Worm (Caenorhabditis elegans) whole organism, mixed stage, embryonic: Measurements from ENCODE around the gene nhr-26.

Experiments used
- M03D4.4 ChIP-seq: sonication (generic microtip); optimal IDR thresholded peaks from 2 replicates; lab custom pipeline; 2017; ENCODE audit warnings: mild to moderate bottlenecking, missing genetic modification characterization, missing compliant biosample characterization
- bed-3 ChIP-seq: fragments of 200-800 bp; sonication (Bioruptor generic); optimal IDR thresholded peaks from 3 replicates; lab custom pipeline; 2018; ENCODE audit warnings: mild to moderate bottlenecking, missing genetic modification characterization, moderate library complexity, missing compliant biosample characterization
- blmp-1 ChIP-seq: fragments of 150-350 bp; optimal IDR thresholded peaks from 2 replicates; lab custom pipeline; 2014; ENCODE audit warnings: missing biosample characterization, missing genetic modification characterization
- ceh-39 ChIP-seq: fragments of 150-350 bp; optimal IDR thresholded peaks from 2 replicates; lab custom pipeline; 2014; ENCODE audit warnings: missing biosample characterization, missing genetic modification characterization
- ceh-43 ChIP-seq: fragments of 200-800 bp; sonication (Bioruptor generic); optimal IDR thresholded peaks from 2 replicates; lab custom pipeline; 2018; ENCODE audit warnings: mild to moderate bottlenecking, missing genetic modification characterization, moderate library complexity, missing compliant biosample characterization
- ceh-83 ChIP-seq: fragments of 200-800 bp; sonication (Bioruptor generic); optimal IDR thresholded peaks from 2 replicates; lab custom pipeline; 2018; ENCODE audit warnings: mild to moderate bottlenecking, missing genetic modification characterization, missing compliant biosample characterization
- ces-1 ChIP-seq: fragments of 150-350 bp; optimal IDR thresholded peaks from 2 replicates; lab custom pipeline; 2014; ENCODE audit warnings: missing biosample characterization, missing genetic modification reagents, missing genetic modification characterization
- cnd-1 ChIP-seq: fragments of 200-800 bp; sonication (Bioruptor generic); optimal IDR thresholded peaks from 2 replicates; lab custom pipeline; 2018; ENCODE audit warnings: mild to moderate bottlenecking, missing genetic modification characterization, missing compliant biosample characterization
- drap-1 ChIP-seq: fragments of 200-800 bp; sonication (Bioruptor generic); optimal IDR thresholded peaks from 3 replicates; lab custom pipeline; 2018; ENCODE audit warnings: mild to moderate bottlenecking, missing genetic modification characterization, missing compliant biosample characterization
- elt-1 ChIP-seq: sonication (generic microtip); optimal IDR thresholded peaks from 2 replicates; lab custom pipeline; 2017; ENCODE audit warnings: missing genetic modification characterization, mild to moderate bottlenecking, missing compliant biosample characterization, antibody characterized with exemption, moderate library complexity, borderline replicate concordance; ENCODE audit not compliant: insufficient read depth
- elt-3 ChIP-seq: fragments of 150-350 bp; optimal IDR thresholded peaks from 2 replicates; lab custom pipeline; 2014; ENCODE audit warnings: missing biosample characterization, missing genetic modification characterization
- flh-1 ChIP-seq: fragments of 200-800 bp; sonication (Bioruptor generic); optimal IDR thresholded peaks from 2 replicates; lab custom pipeline; 2018; ENCODE audit warnings: mild to moderate bottlenecking, missing genetic modification characterization, moderate library complexity, missing compliant biosample characterization
- ham-2 ChIP-seq: fragments of 200-800 bp; sonication (Bioruptor generic); optimal IDR thresholded peaks from 2 replicates; lab custom pipeline; 2018; ENCODE audit warnings: mild to moderate bottlenecking, missing genetic modification characterization, missing compliant biosample characterization
- hlh-1 ChIP-seq: fragments of 150-350 bp; optimal IDR thresholded peaks from 2 replicates; lab custom pipeline; 2014; ENCODE audit warnings: missing biosample characterization, missing genetic modification reagents, missing genetic modification characterization
- lin-13 ChIP-seq: fragments of 150-350 bp; optimal IDR thresholded peaks from 2 replicates; lab custom pipeline; 2014; ENCODE audit warnings: missing biosample characterization, missing genetic modification characterization
- lin-32 ChIP-seq: fragments of 200-800 bp; sonication (Bioruptor generic); optimal IDR thresholded peaks from 2 replicates; lab custom pipeline; 2018; ENCODE audit warnings: mild to moderate bottlenecking, missing genetic modification characterization, missing compliant biosample characterization
- lsy-2 ChIP-seq: fragments of 150-350 bp; optimal IDR thresholded peaks from 2 replicates; lab custom pipeline; 2014; ENCODE audit warnings: missing biosample characterization, missing genetic modification characterization
- mab-5 ChIP-seq: fragments of 150-350 bp; optimal IDR thresholded peaks from 2 replicates; lab custom pipeline; 2014; ENCODE audit warnings: missing biosample characterization, missing genetic modification characterization
- mep-1 ChIP-seq: fragments of 150-350 bp; optimal IDR thresholded peaks from 2 replicates; lab custom pipeline; 2017; ENCODE audit warnings: missing biosample characterization, missing genetic modification reagents, missing genetic modification characterization, inconsistent platforms
- mls-2 ChIP-seq: sonication (generic microtip); optimal IDR thresholded peaks from 2 replicates; lab custom pipeline; 2016; ENCODE audit warnings: mild to moderate bottlenecking, missing genetic modification characterization, moderate library complexity, missing compliant biosample characterization
- nhr-12 ChIP-seq: fragments of 150-350 bp; optimal IDR thresholded peaks from 2 replicates; lab custom pipeline; 2014; ENCODE audit warnings: missing biosample characterization, missing genetic modification characterization
- nhr-2 ChIP-seq: fragments of 150-350 bp; optimal IDR thresholded peaks from 2 replicates; lab custom pipeline; 2014; ENCODE audit warnings: missing biosample characterization, missing genetic modification characterization
- nhr-237 ChIP-seq: fragments of 150-350 bp; optimal IDR thresholded peaks from 2 replicates; lab custom pipeline; 2014; ENCODE audit warnings: missing biosample characterization, missing genetic modification characterization
- nhr-28 ChIP-seq: fragments of 150-350 bp; optimal IDR thresholded peaks from 2 replicates; lab custom pipeline; 2014; ENCODE audit warnings: missing biosample characterization, missing genetic modification characterization
- nhr-76 ChIP-seq: sonication (generic microtip); optimal IDR thresholded peaks from 2 replicates; lab custom pipeline; 2017; ENCODE audit warnings: missing biosample characterization, missing genetic modification characterization
- pha-4 ChIP-seq: fragments of 150-350 bp; optimal IDR thresholded peaks from 2 replicates; lab custom pipeline; 2018; ENCODE audit warnings: missing biosample characterization, missing genetic modification reagents, missing genetic modification characterization
- sem-2 ChIP-seq: fragments of 200-800 bp; sonication (Bioruptor generic); optimal IDR thresholded peaks from 2 replicates; lab custom pipeline; 2018; ENCODE audit warnings: mild to moderate bottlenecking, missing genetic modification characterization, missing compliant biosample characterization
- snpc-4 ChIP-seq: fragments of 150-350 bp; optimal IDR thresholded peaks from 2 replicates; lab custom pipeline; 2014; ENCODE audit warnings: missing biosample characterization, missing genetic modification characterization
- sptf-1 ChIP-seq: sonication (generic microtip); optimal IDR thresholded peaks from 2 replicates; lab custom pipeline; 2017; ENCODE audit warnings: mild to moderate bottlenecking, missing genetic modification characterization, moderate library complexity, missing compliant biosample characterization
- tbx-8 ChIP-seq: fragments of 200-800 bp; sonication (Bioruptor generic); optimal IDR thresholded peaks from 2 replicates; lab custom pipeline; 2018; ENCODE audit warnings: mild to moderate bottlenecking, missing genetic modification characterization, moderate library complexity, missing compliant biosample characterization
- unc-120 ChIP-seq: sonication (generic microtip); optimal IDR thresholded peaks from 2 replicates; lab custom pipeline; 2017; ENCODE audit warnings: missing genetic modification characterization, missing compliant biosample characterization; ENCODE audit not compliant: poor library complexity, severe bottlenecking
- unc-39 ChIP-seq: fragments of 150-350 bp; optimal IDR thresholded peaks from 2 replicates; lab custom pipeline; 2014; ENCODE audit warnings: missing biosample characterization, missing genetic modification characterization
- unc-62 ChIP-seq: fragments of 150-350 bp; optimal IDR thresholded peaks from 2 replicates; lab custom pipeline; 2014; ENCODE audit warnings: missing biosample characterization, missing genetic modification reagents, missing genetic modification characterization
- zip-8 ChIP-seq: fragments of 150-350 bp; optimal IDR thresholded peaks from 2 replicates; lab custom pipeline; 2014; ENCODE audit warnings: missing biosample characterization, missing genetic modification characterization
- ztf-11 ChIP-seq: fragments of 150-350 bp; optimal IDR thresholded peaks from 2 replicates; lab custom pipeline; 2014; ENCODE audit warnings: missing biosample characterization, missing genetic modification characterization

Gene nhr-26

DNA sequence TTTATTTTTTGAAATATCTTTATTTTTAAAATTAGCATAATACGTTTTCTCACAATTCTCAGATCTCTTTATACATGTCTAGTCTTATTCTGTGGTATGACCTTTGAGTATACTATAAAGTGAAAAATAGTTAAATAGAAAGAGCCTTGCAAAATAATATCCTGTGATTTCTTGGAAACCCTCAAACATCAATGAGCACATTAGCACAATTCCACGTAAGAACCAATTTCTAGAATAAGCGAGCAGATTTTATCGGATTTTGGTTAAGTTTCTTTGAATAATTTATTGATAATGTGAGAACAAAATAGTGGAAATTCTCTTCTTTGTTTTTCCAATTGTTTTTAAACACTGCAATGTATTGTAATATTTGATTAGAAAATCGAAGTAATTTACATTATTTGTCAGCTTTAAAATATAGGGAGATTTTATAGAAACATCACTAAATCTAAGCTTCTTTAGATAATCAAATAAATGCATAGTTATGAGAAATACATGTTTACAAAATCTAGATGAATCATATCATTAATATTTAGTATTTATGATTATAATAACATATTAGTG is 31.2 kb downstream of the nhr-26 start:
- no peak for TF ChIP-seq lin-13
- TF ChIP-seq sem-2: no peak
- no peak for TF ChIP-seq nhr-2 (tag; lab: Kevin White, UChicago)
- TF ChIP-seq nhr-12 (tag; lab: Kevin White, UChicago): no peak
- TF ChIP-seq unc-120 (tag; lab: Kevin White, UChicago): no peak
- no peak for TF ChIP-seq blmp-1 (tag; lab: Kevin White, UChicago)
- no peak for TF ChIP-seq M03D4.4
- TF ChIP-seq hlh-1: no peak
- TF ChIP-seq lin-32 (GFP tag; lab: Kevin White, UChicago): no peak
- TF ChIP-seq ztf-11: no peak
- no peak for TF ChIP-seq ceh-39 (tag; lab: Kevin White, UChicago)
- TF ChIP-seq elt-3 (tag; lab: Kevin White, UChicago): no peak
- no peak for TF ChIP-seq nhr-237
- no peak for TF ChIP-seq nhr-28 (tag; lab: Kevin White, UChicago)
- TF ChIP-seq cnd-1 (tag; lab: Kevin White, UChicago): no peak
- TF ChIP-seq, all 35 proteins: peak for 0

- TF ChIP-seq unc-120 (tag; lab: Kevin White, UChicago) (no peak), ceh-39 (tag; lab: Kevin White, UChicago) (no peak), sem-2 (no peak), ces-1 (GFP tag; lab: Kevin White, UChicago) (no peak), nhr-2 (tag; lab: Kevin White, UChicago) (no peak), elt-1 (no peak), hlh-1 (no peak), tbx-8 (GFP tag; lab: Kevin White, UChicago) (no peak), cnd-1 (tag; lab: Kevin White, UChicago) (no peak), mep-1 (tag; lab: Kevin White, UChicago) (no peak)
Observed at ce11 chrX:12667804-12668511, 32.3 kb downstream of the nhr-26 start, which contains the start of gene nhr-17. Gene nhr-17, minus strand, starts transcription at chrX:12667854.

DNA sequence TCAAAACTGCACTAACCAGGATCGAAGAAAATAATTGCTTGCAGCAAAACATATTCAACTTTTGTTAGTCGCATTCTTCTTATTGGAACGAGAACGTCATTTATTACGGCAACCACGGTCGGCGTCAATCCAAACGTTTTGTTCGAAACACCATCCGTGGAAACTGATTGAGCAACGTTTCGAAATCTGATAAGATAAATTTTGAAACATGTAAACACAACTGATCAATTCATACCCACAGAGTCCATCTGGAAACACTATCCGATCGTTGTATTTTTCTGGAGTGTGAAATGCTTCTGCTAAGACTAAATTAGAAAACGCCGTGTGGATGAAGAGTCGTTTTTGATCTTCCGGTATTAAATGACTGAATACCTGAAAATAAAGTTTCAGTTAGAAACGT is 34.5 kb downstream of the nhr-26 start:
- TF ChIP-seq lin-13 (no peak), pha-4 (tag; lab: Kevin White, UChicago) (no peak), elt-3 (tag; lab: Kevin White, UChicago) (no peak), nhr-28 (tag; lab: Kevin White, UChicago) (no peak), lsy-2 (tag; lab: Kevin White, UChicago) (no peak), ham-2 (no peak), ceh-39 (tag; lab: Kevin White, UChicago) (no peak), zip-8 (no peak), nhr-76 (tag; lab: Kevin White, UChicago) (no peak), ceh-83 (GFP tag; lab: Kevin White, UChicago) (no peak), nhr-237 (no peak), ztf-11 (no peak), mls-2 (tag; lab: Kevin White, UChicago) (no peak), snpc-4 (tag; lab: Kevin White, UChicago) (no peak), unc-120 (tag; lab: Kevin White, UChicago) (no peak), ceh-43 (GFP tag; lab: Kevin White, UChicago) (no peak)

ce11 chrX:12664987-12665451 is 35.2 kb downstream of the nhr-26 start:
- TF ChIP-seq nhr-237 (no peak), blmp-1 (tag; lab: Kevin White, UChicago) (no peak), bed-3 (peak; percentile 88), unc-39 (peak; percentile 72), nhr-12 (tag; lab: Kevin White, UChicago) (no peak), pha-4 (tag; lab: Kevin White, UChicago) (peak; percentile 71), hlh-1 (peak; percentile 61), sptf-1 (peak; percentile 96), nhr-28 (tag; lab: Kevin White, UChicago) (peak; percentile 60), ceh-43 (GFP tag; lab: Kevin White, UChicago) (peak; percentile 94), mls-2 (tag; lab: Kevin White, UChicago) (peak; percentile 97), nhr-76 (tag; lab: Kevin White, UChicago) (no peak), lin-32 (GFP tag; lab: Kevin White, UChicago) (peak; percentile 86), flh-1 (GFP tag; lab: Kevin White, UChicago) (peak; percentile 85), ceh-39 (tag; lab: Kevin White, UChicago) (peak; percentile 26), nhr-2 (tag; lab: Kevin White, UChicago) (peak; percentile 14), lsy-2 (tag; lab: Kevin White, UChicago) (peak; percentile 1), elt-1 (peak; percentile 10), ztf-11 (peak; percentile 69), mep-1 (tag; lab: Kevin White, UChicago) (peak; percentile 83), unc-120 (tag; lab: Kevin White, UChicago) (peak; percentile 93), drap-1 (GFP tag; lab: Kevin White, UChicago) (peak; percentile 96), sem-2 (peak; percentile 89), snpc-4 (tag; lab: Kevin White, UChicago) (no peak), cnd-1 (tag; lab: Kevin White, UChicago) (peak; percentile 95), ceh-83 (GFP tag; lab: Kevin White, UChicago) (peak; percentile 96), ham-2 (peak; percentile 93), ces-1 (GFP tag; lab: Kevin White, UChicago) (peak; percentile 80), unc-62 (peak; percentile 22), tbx-8 (GFP tag; lab: Kevin White, UChicago) (peak; percentile 86), M03D4.4 (peak; percentile 95), zip-8 (no peak), mab-5 (peak; percentile 19), lin-13 (peak; percentile 57), elt-3 (tag; lab: Kevin White, UChicago) (peak; percentile 7)
